Worm (Caenorhabditis elegans) whole organism, L1 larva: ENCODE data around the gene B0252.8.

Experiments used
- C04F5.9 ChIP-seq: sonication (generic microtip); optimal IDR thresholded peaks from 2 replicates; lab custom pipeline; 2016; ENCODE audit warnings: missing genetic modification characterization, missing compliant biosample characterization
- C16A3.4 ChIP-seq: fragments of 150-350 bp; optimal IDR thresholded peaks from 2 replicates; lab custom pipeline; 2014; ENCODE audit warnings: missing biosample characterization, missing genetic modification characterization
- Y116A8C.19 ChIP-seq: sonication (generic microtip); optimal IDR thresholded peaks from 2 replicates; lab custom pipeline; 2016; ENCODE audit warnings: missing compliant biosample characterization, missing genetic modification characterization, borderline replicate concordance
- ama-1 ChIP-seq: fragments of 150-350 bp; optimal IDR thresholded peaks from 2 replicates; lab custom pipeline; 2014
- ceh-63 ChIP-seq: fragments of 200-800 bp; sonication (Bioruptor generic); optimal IDR thresholded peaks from 2 replicates; lab custom pipeline; 2018; ENCODE audit warnings: mild to moderate bottlenecking, missing genetic modification characterization, missing compliant biosample characterization
- ceh-88 ChIP-seq: fragments of 200-800 bp; sonication (Bioruptor generic); IDR thresholded peaks from 2 replicates; pipeline ENCODE4 v1.3.6; 2022; ENCODE audit warnings: missing genetic modification characterization, missing compliant biosample characterization
- ces-1 ChIP-seq: fragments of 150-350 bp; optimal IDR thresholded peaks from 2 replicates; lab custom pipeline; 2014; ENCODE audit warnings: missing biosample characterization, missing genetic modification reagents, missing genetic modification characterization
- dsc-1 ChIP-seq: sonication (generic microtip); optimal IDR thresholded peaks from 2 replicates; lab custom pipeline; 2016; ENCODE audit warnings: mild to moderate bottlenecking, missing genetic modification characterization, missing compliant biosample characterization
- efl-1 ChIP-seq, 4 experiments: fragments of 150-350 bp; optimal IDR thresholded peaks in 3 of 4; peaks in 1 of 4; 1 replicate in 1 of 4; 2 replicates in 3 of 4; lab custom pipeline; 2014; ENCODE audit warnings: missing biosample characterization in 2 of 4, missing genetic modification characterization in 2 of 4, missing genetic modification reagents in 2 of 4
- elt-2 ChIP-seq: sonication (generic microtip); optimal IDR thresholded peaks from 2 replicates; lab custom pipeline; 2016; ENCODE audit warnings: missing genetic modification characterization, mild to moderate bottlenecking, inconsistent platforms, missing compliant biosample characterization, missing genetic modification reagents
- elt-3 ChIP-seq, 6 experiments: fragments of 150-350 bp in 1 of 6; sonication (generic microtip); optimal IDR thresholded peaks; 2 replicates each; lab custom pipeline; 2017 to 2018; ENCODE audit warnings: missing biosample characterization in 6 of 6, missing genetic modification characterization in 6 of 6, inconsistent platforms in 1 of 6
- ets-5 ChIP-seq: fragments of 200-800 bp; sonication (Bioruptor generic); IDR thresholded peaks from 2 replicates; pipeline ENCODE4 v1.3.6; 2022; ENCODE audit warnings: missing genetic modification characterization, missing compliant biosample characterization
- fkh-4 ChIP-seq: sonication (generic microtip); optimal IDR thresholded peaks from 2 replicates; lab custom pipeline; 2016; ENCODE audit warnings: missing compliant biosample characterization, missing genetic modification characterization, borderline replicate concordance
- fkh-8 ChIP-seq: sonication (generic microtip); optimal IDR thresholded peaks from 2 replicates; lab custom pipeline; 2016; ENCODE audit warnings: mild to moderate bottlenecking, missing genetic modification characterization, missing compliant biosample characterization
- grh-1 ChIP-seq: fragments of 200-800 bp; sonication (Bioruptor generic); IDR thresholded peaks from 2 replicates; pipeline ENCODE4 v1.3.6; 2022; ENCODE audit warnings: missing genetic modification reagents, missing genetic modification characterization, missing compliant biosample characterization
- hlh-17 ChIP-seq: fragments of 200-800 bp; sonication (Bioruptor generic); optimal IDR thresholded peaks from 2 replicates; lab custom pipeline; 2018; ENCODE audit warnings: missing genetic modification characterization, mild to moderate bottlenecking, missing compliant biosample characterization, moderate library complexity, borderline replicate concordance
- hlh-4 ChIP-seq: sonication (generic microtip); optimal IDR thresholded peaks from 2 replicates; lab custom pipeline; 2016; ENCODE audit warnings: mild to moderate bottlenecking, missing genetic modification characterization, missing compliant biosample characterization
- isw-1 ChIP-seq: fragments of 200-800 bp; sonication (Bioruptor generic); IDR thresholded peaks from 2 replicates; pipeline ENCODE4 v1.3.6; 2022; ENCODE audit warnings: missing genetic modification characterization, missing compliant biosample characterization
- jun-1 ChIP-seq: fragments of 150-350 bp; optimal IDR thresholded peaks from 2 replicates; lab custom pipeline; 2014; ENCODE audit warnings: missing biosample characterization, missing genetic modification reagents, missing genetic modification characterization
- lin-13 ChIP-seq: fragments of 150-350 bp; optimal IDR thresholded peaks from 2 replicates; lab custom pipeline; 2014; ENCODE audit warnings: missing biosample characterization, missing genetic modification reagents, missing genetic modification characterization
- lin-14 ChIP-seq: fragments of 200-800 bp; sonication (Bioruptor generic); optimal IDR thresholded peaks from 2 replicates; lab custom pipeline; 2018; ENCODE audit warnings: mild to moderate bottlenecking, missing genetic modification characterization, moderate library complexity, missing compliant biosample characterization
- lin-15B ChIP-seq: fragments of 150-350 bp; sonication (generic microtip); optimal IDR thresholded peaks from 3 replicates; lab custom pipeline; 2014; ENCODE audit warnings: missing biosample characterization, missing genetic modification characterization
- lin-35 ChIP-seq, 2 experiments: fragments of 150-350 bp; optimal IDR thresholded peaks; 2 replicates each; lab custom pipeline; 2014; ENCODE audit warnings: missing biosample characterization in 2 of 2, missing genetic modification characterization in 2 of 2, missing genetic modification reagents in 2 of 2
- lin-39 ChIP-seq: fragments of 150-350 bp; optimal IDR thresholded peaks from 2 replicates; lab custom pipeline; 2014; ENCODE audit warnings: missing biosample characterization, missing genetic modification reagents, missing genetic modification characterization
- lir-3 ChIP-seq: sonication (generic microtip); optimal IDR thresholded peaks from 2 replicates; lab custom pipeline; 2016; ENCODE audit warnings: mild to moderate bottlenecking, missing genetic modification characterization, moderate library complexity, missing compliant biosample characterization; ENCODE audit not compliant: poor library complexity
- mab-9 ChIP-seq: fragments of 200-800 bp; sonication (Bioruptor generic); IDR thresholded peaks from 2 replicates; pipeline ENCODE4 v1.3.6; 2022; ENCODE audit warnings: missing genetic modification reagents, missing genetic modification characterization, missing compliant biosample characterization
- mdl-1 ChIP-seq, 2 experiments: fragments of 150-350 bp; optimal IDR thresholded peaks; 2 replicates each; lab custom pipeline; 2014 to 2017; ENCODE audit warnings: missing biosample characterization in 2 of 2, missing genetic modification characterization in 2 of 2, inconsistent platforms in 1 of 2
- mep-1 ChIP-seq: fragments of 150-350 bp; optimal IDR thresholded peaks from 2 replicates; lab custom pipeline; 2014; ENCODE audit warnings: missing biosample characterization, missing genetic modification characterization
- nhr-11 ChIP-seq: fragments of 150-350 bp; optimal IDR thresholded peaks from 2 replicates; lab custom pipeline; 2014; ENCODE audit warnings: missing biosample characterization, missing genetic modification characterization
- nhr-12 ChIP-seq: sonication (generic microtip); optimal IDR thresholded peaks from 2 replicates; lab custom pipeline; 2017; ENCODE audit warnings: missing biosample characterization, missing genetic modification characterization
- nhr-19 ChIP-seq: fragments of 200-800 bp; sonication (Bioruptor generic); conservative IDR thresholded peaks from 2 replicates; pipeline ENCODE4 v1.3.6; 2022; ENCODE audit warnings: missing genetic modification characterization, missing compliant biosample characterization
- nhr-20 ChIP-seq: sonication (generic microtip); optimal IDR thresholded peaks from 2 replicates; lab custom pipeline; 2016; ENCODE audit warnings: mild to moderate bottlenecking, missing genetic modification characterization, missing compliant biosample characterization
- nhr-28 ChIP-seq: fragments of 150-350 bp; optimal IDR thresholded peaks from 2 replicates; lab custom pipeline; 2014; ENCODE audit warnings: missing biosample characterization, missing genetic modification characterization
- nhr-71 ChIP-seq: sonication (generic microtip); optimal IDR thresholded peaks from 2 replicates; lab custom pipeline; 2016; ENCODE audit warnings: mild to moderate bottlenecking, missing genetic modification characterization, moderate library complexity, missing compliant biosample characterization
- nhr-76 ChIP-seq: sonication (generic microtip); optimal IDR thresholded peaks from 2 replicates; lab custom pipeline; 2017; ENCODE audit warnings: missing biosample characterization, missing genetic modification characterization
- pag-3 ChIP-seq: sonication (generic microtip); optimal IDR thresholded peaks from 2 replicates; lab custom pipeline; 2017; ENCODE audit warnings: missing genetic modification characterization, mild to moderate bottlenecking, missing compliant biosample characterization, antibody characterized with exemption, borderline replicate concordance; ENCODE audit not compliant: insufficient read depth
- pax-3 ChIP-seq: fragments of 200-800 bp; sonication (Bioruptor generic); optimal IDR thresholded peaks from 2 replicates; lab custom pipeline; 2018; ENCODE audit warnings: mild to moderate bottlenecking, missing genetic modification characterization, moderate library complexity, missing compliant biosample characterization
- rnt-1 ChIP-seq: sonication (generic microtip); optimal IDR thresholded peaks from 2 replicates; lab custom pipeline; 2016; ENCODE audit warnings: mild to moderate bottlenecking, missing genetic modification characterization, moderate library complexity, missing compliant biosample characterization
- skn-1 ChIP-seq: fragments of 150-350 bp; optimal IDR thresholded peaks from 2 replicates; lab custom pipeline; 2014; ENCODE audit warnings: missing biosample characterization, missing genetic modification characterization
- sox-4 ChIP-seq: sonication (generic microtip); optimal IDR thresholded peaks from 2 replicates; lab custom pipeline; 2016; ENCODE audit warnings: missing genetic modification characterization, missing compliant biosample characterization
- sptf-1 ChIP-seq: fragments of 150-350 bp; optimal IDR thresholded peaks from 2 replicates; lab custom pipeline; 2014; ENCODE audit warnings: missing biosample characterization, missing genetic modification characterization
- tbx-2 ChIP-seq: sonication (generic microtip); optimal IDR thresholded peaks from 2 replicates; lab custom pipeline; 2016; ENCODE audit warnings: missing genetic modification characterization, missing compliant biosample characterization
- tlp-1 ChIP-seq: fragments of 150-350 bp; optimal IDR thresholded peaks from 2 replicates; lab custom pipeline; 2014; ENCODE audit warnings: missing biosample characterization, missing genetic modification characterization
- unc-130 ChIP-seq: fragments of 150-350 bp; optimal IDR thresholded peaks from 2 replicates; lab custom pipeline; 2017; ENCODE audit warnings: missing biosample characterization, missing genetic modification characterization, inconsistent platforms
- unc-62 ChIP-seq: fragments of 150-350 bp; optimal IDR thresholded peaks from 2 replicates; lab custom pipeline; 2014; ENCODE audit warnings: missing biosample characterization, missing genetic modification reagents, missing genetic modification characterization
- vab-15 ChIP-seq: sonication (generic microtip); optimal IDR thresholded peaks from 2 replicates; lab custom pipeline; 2017; ENCODE audit warnings: missing genotype, mild to moderate bottlenecking, missing genetic modification characterization, missing compliant biosample characterization
- ztf-4 ChIP-seq: fragments of 150-350 bp; optimal IDR thresholded peaks from 2 replicates; lab custom pipeline; 2014; ENCODE audit warnings: missing biosample characterization, missing genetic modification characterization

The B0252.8 gene

DNA sequence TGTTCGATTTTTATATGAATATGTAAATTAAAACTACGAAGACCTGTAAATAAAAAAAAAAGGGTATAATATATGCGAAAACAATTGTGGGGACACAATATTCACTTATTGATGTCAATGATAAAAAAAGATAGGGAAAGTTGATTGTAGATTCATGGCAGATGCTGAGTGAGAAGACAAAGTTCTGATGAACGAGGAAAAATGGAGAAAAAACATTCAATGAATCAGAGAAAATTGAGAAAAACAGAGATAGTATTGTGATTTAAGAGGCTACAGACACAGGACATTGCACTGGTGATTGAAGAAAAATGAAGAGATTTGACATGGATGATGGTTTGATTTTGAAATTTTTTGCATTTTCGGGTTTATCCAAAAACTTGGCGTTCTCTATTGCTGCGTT lies 7.3 kb upstream of the B0252.8 start (continued):
- TF ChIP-seq fkh-4: no peak
- no peak for TF ChIP-seq skn-1 (tag; lab: Kevin White, UChicago)
- peak; percentile 11 for TF ChIP-seq lir-3 (tag; lab: Kevin White, UChicago)
- no peak for TF ChIP-seq pax-3
- no peak for TF ChIP-seq fkh-8 (tag; lab: Kevin White, UChicago)
- no peak for TF ChIP-seq ztf-4

- TF ChIP-seq elt-2 (tag; lab: Kevin White, UChicago) (peak; percentile 52), mep-1 (tag; lab: Kevin White, UChicago) (peak; percentile 18), nhr-11 (no peak), lin-13 (no peak), lin-14 (GFP tag; lab: Kevin White, UChicago) (peak; percentile 8), nhr-20 (peak; percentile 34), tlp-1 (tag; lab: Kevin White, UChicago) (no peak), tbx-2 (tag; lab: Kevin White, UChicago) (no peak), lin-35 (GFP tag; optimal IDR thresholded peaks at IDR 0.05; lab: Kevin White, UChicago) (peak in 1 of 2 experiments; percentile 26), nhr-12 (tag; lab: Kevin White, UChicago) (no peak), elt-3 (tag; optimal IDR thresholded peaks at IDR 0.05; lab: Kevin White, UChicago) (peak in 2 of 6 experiments; percentile 49 to 67), nhr-71 (tag; lab: Kevin White, UChicago) (peak; percentile 47), rnt-1 (tag; lab: Kevin White, UChicago) (no peak)
Measured at ce11 chrII:6909568-6910122, 6.3 kb upstream of the B0252.8 start, which contains the start of gene asm-1. TSS of gene asm-1 (plus strand) at chrII:6910072.

- TF ChIP-seq ceh-63 (peak; percentile 79), nhr-28 (tag; lab: Kevin White, UChicago) (no peak), isw-1 (GFP tag; lab: Robert Waterston, UW) (peak; percentile 87), pag-3 (tag; lab: Kevin White, UChicago) (no peak), hlh-4 (tag; lab: Kevin White, UChicago) (peak; percentile 91), unc-62 (no peak), elt-2 (tag; lab: Kevin White, UChicago) (peak; percentile 82), C04F5.9 (tag; lab: Kevin White, UChicago) (peak; percentile 95), unc-130 (tag; lab: Kevin White, UChicago) (peak; percentile 84), mdl-1 (tag; optimal IDR thresholded peaks at IDR 0.05; lab: Kevin White, UChicago) (peak in 1 of 2 experiments; percentile 29), jun-1 (tag; lab: Kevin White, UChicago) (no peak), rnt-1 (tag; lab: Kevin White, UChicago) (peak; percentile 99), elt-3 (tag; optimal IDR thresholded peaks at IDR 0.05; lab: Kevin White, UChicago) (peak in 2 of 6 experiments; percentile 52 to 71), lin-15B (peak; percentile 38), efl-1 (optimal IDR thresholded peaks at IDR 0.05; lab: Kevin White, UChicago) (peak; percentile 97 to 98), efl-1 (GFP tag; optimal IDR thresholded peaks at IDR 0.05 in 1 of 2; lab: Kevin White, UChicago) (peak; percentile 97 to 100), dsc-1 (tag; lab: Kevin White, UChicago) (peak; percentile 97), nhr-20 (peak; percentile 92), mep-1 (tag; lab: Kevin White, UChicago) (peak; percentile 66), vab-15 (tag; lab: Kevin White, UChicago) (peak; percentile 72), grh-1 (peak; percentile 84), mab-9 (peak; percentile 95), ama-1 (lab: Kevin White, UChicago) (no peak), sox-4 (tag; lab: Kevin White, UChicago) (peak; percentile 95), skn-1 (tag; lab: Kevin White, UChicago) (peak; percentile 58), nhr-76 (tag; lab: Kevin White, UChicago) (no peak), Y116A8C.19 (tag; lab: Kevin White, UChicago) (peak; percentile 91), lir-3 (tag; lab: Kevin White, UChicago) (peak; percentile 97), ceh-88 (peak; percentile 88), sptf-1 (tag; lab: Kevin White, UChicago) (no peak), ets-5 (GFP tag; lab: Robert Waterston, UW) (no peak), ces-1 (GFP tag; lab: Kevin White, UChicago) (no peak), nhr-19 (GFP tag; lab: Robert Waterston, UW) (peak; percentile 95), hlh-17 (GFP tag; lab: Kevin White, UChicago) (peak; percentile 87), nhr-11 (peak; percentile 13), lin-39 (tag; lab: Kevin White, UChicago) (peak; percentile 52), C16A3.4 (tag; lab: Kevin White, UChicago) (peak; percentile 49)
Measured at ce11 chrII:6913309-6913708, 2.7 kb upstream of the B0252.8 start, which contains the start of gene cyn-10. TSS of gene cyn-10 (minus strand) at chrII:6913365.
